Fruit fly (Drosophila melanogaster) whole organism, embryonic: ENCODE results near the gene CG6126.

Source experiments
- BEAF-32 ChIP-seq: fragments of 200-800 bp; sonication (Bioruptor generic); optimal IDR thresholded peaks from 3 replicates; lab custom pipeline; 2017; ENCODE audit warnings: missing biosample characterization, missing genetic modification characterization, mild to moderate bottlenecking, moderate library complexity, missing genetic modification reagents
- CG10321 ChIP-seq: fragments of 200-800 bp; sonication (Bioruptor generic); IDR thresholded peaks from 2 replicates; pipeline ENCODE4 v1.3.6; 2022; ENCODE audit warnings: missing biosample characterization, missing genetic modification characterization
- CG12744 ChIP-seq: fragments of 200-800 bp; sonication (Bioruptor generic); optimal IDR thresholded peaks from 2 replicates; lab custom pipeline; 2016; ENCODE audit warnings: missing biosample characterization, missing genetic modification characterization
- CG12942 ChIP-seq: fragments of 200-800 bp; sonication (Bioruptor generic); optimal IDR thresholded peaks from 3 replicates; lab custom pipeline; 2016; ENCODE audit warnings: missing biosample characterization, missing genetic modification characterization
- CG15269 ChIP-seq: fragments of 200-800 bp; sonication (Bioruptor generic); optimal IDR thresholded peaks from 2 replicates; lab custom pipeline; 2018; ENCODE audit warnings: missing biosample characterization, mild to moderate bottlenecking, missing genetic modification characterization, moderate library complexity
- CG1529 ChIP-seq: fragments of 200-800 bp; sonication (Bioruptor generic); optimal IDR thresholded peaks from 3 replicates; lab custom pipeline; 2018; ENCODE audit warnings: missing biosample characterization, missing genetic modification characterization
- CG1603 ChIP-seq: fragments of 200-800 bp; sonication (Bioruptor generic); optimal IDR thresholded peaks from 2 replicates; lab custom pipeline; 2019; ENCODE audit warnings: missing biosample characterization, mild to moderate bottlenecking, missing genetic modification characterization, moderate library complexity
- CG17328 ChIP-seq: fragments of 200-800 bp; sonication (Bioruptor generic); IDR thresholded peaks from 2 replicates; pipeline ENCODE4 v1.3.6; 2022; ENCODE audit warnings: missing biosample characterization, missing genetic modification characterization
- CG17385 ChIP-seq: fragments of 200-800 bp; sonication (Bioruptor generic); optimal IDR thresholded peaks from 3 replicates; lab custom pipeline; 2018; ENCODE audit warnings: missing biosample characterization, mild to moderate bottlenecking, missing genetic modification characterization
- CG17568 ChIP-seq: fragments of 200-800 bp; sonication (Bioruptor generic); optimal IDR thresholded peaks from 2 replicates; lab custom pipeline; 2018; ENCODE audit warnings: missing biosample characterization, mild to moderate bottlenecking, missing genetic modification characterization, moderate library complexity
- CG3065 ChIP-seq: fragments of 200-800 bp; sonication (Bioruptor generic); optimal IDR thresholded peaks from 2 replicates; lab custom pipeline; 2016; ENCODE audit warnings: missing biosample characterization, missing genetic modification characterization
- CG31388 ChIP-seq: fragments of 200-800 bp; sonication (Bioruptor generic); optimal IDR thresholded peaks from 2 replicates; lab custom pipeline; 2016; ENCODE audit warnings: missing biosample characterization, missing genetic modification characterization
- CG42726 ChIP-seq: fragments of 200-800 bp; sonication (Bioruptor generic); IDR thresholded peaks from 2 replicates; pipeline ENCODE4 v1.3.6; 2022; ENCODE audit warnings: missing biosample characterization, missing genetic modification characterization; ENCODE audit not compliant: partially characterized antibody
- CG6683 ChIP-seq: fragments of 200-800 bp; sonication (Bioruptor generic); optimal IDR thresholded peaks from 2 replicates; lab custom pipeline; 2017; ENCODE audit warnings: missing biosample characterization, mild to moderate bottlenecking, missing genetic modification characterization, missing genetic modification reagents
- CG8359 ChIP-seq: fragments of 200-800 bp; sonication (Bioruptor generic); optimal IDR thresholded peaks from 2 replicates; lab custom pipeline; 2017; ENCODE audit warnings: missing biosample characterization, mild to moderate bottlenecking, missing genetic modification characterization, borderline replicate concordance
- CG9609 ChIP-seq: fragments of 200-800 bp; sonication (Bioruptor generic); optimal IDR thresholded peaks from 3 replicates; lab custom pipeline; 2016; ENCODE audit warnings: missing biosample characterization, missing genetic modification characterization
- Chrac-16 ChIP-seq: fragments of 200-800 bp; sonication (Bioruptor generic); optimal IDR thresholded peaks from 3 replicates; lab custom pipeline; 2016; ENCODE audit warnings: missing biosample characterization, missing genetic modification characterization
- Dfd ChIP-seq, 2 experiments: fragments of >200 bp; optimal IDR thresholded peaks; 2 replicates each; lab custom pipeline; 2017; ENCODE audit warnings: missing biosample characterization in 2 of 2, missing genetic modification characterization in 2 of 2
- E2f1 ChIP-seq: fragments of 200-800 bp; sonication (Bioruptor generic); IDR thresholded peaks from 2 replicates; pipeline ENCODE4 v1.3.6; 2022; ENCODE audit warnings: missing biosample characterization, missing genetic modification characterization
- ERR ChIP-seq: fragments of 200-800 bp; sonication (Bioruptor generic); optimal IDR thresholded peaks from 2 replicates; lab custom pipeline; 2016; ENCODE audit warnings: missing biosample characterization, missing genetic modification characterization
- MBD-R2 ChIP-seq: fragments of 200-800 bp; sonication (Bioruptor generic); IDR thresholded peaks from 2 replicates; pipeline ENCODE4 v1.3.6; 2022; ENCODE audit warnings: missing biosample characterization, missing genetic modification characterization
- Mad ChIP-seq: fragments of 200-800 bp; sonication (Bioruptor generic); optimal IDR thresholded peaks from 2 replicates; lab custom pipeline; 2016; ENCODE audit warnings: missing biosample characterization, missing genetic modification characterization
- NK7.1 ChIP-seq: fragments of 200-800 bp; sonication (Bioruptor generic); optimal IDR thresholded peaks from 3 replicates; lab custom pipeline; 2016; ENCODE audit warnings: missing biosample characterization, missing genetic modification characterization
- Oli ChIP-seq: fragments of 200-800 bp; sonication (Bioruptor generic); optimal IDR thresholded peaks from 2 replicates; lab custom pipeline; 2018; ENCODE audit warnings: missing biosample characterization, mild to moderate bottlenecking, missing genetic modification characterization, moderate library complexity
- Opbp ChIP-seq: fragments of 200-800 bp; sonication (Bioruptor generic); IDR thresholded peaks from 3 replicates; pipeline ENCODE4 v1.3.6; 2022; ENCODE audit warnings: missing biosample characterization, missing genetic modification characterization; ENCODE audit not compliant: partially characterized antibody
- PHDP ChIP-seq: fragments of 200-800 bp; sonication (Bioruptor generic); optimal IDR thresholded peaks from 3 replicates; lab custom pipeline; 2018; ENCODE audit warnings: missing biosample characterization, mild to moderate bottlenecking, missing genetic modification characterization, moderate library complexity
- Pdp1 ChIP-seq, 2 experiments: fragments of 200-800 bp; sonication (Bioruptor generic); optimal IDR thresholded peaks; 3 replicates each; lab custom pipeline; 2016; ENCODE audit warnings: missing biosample characterization in 2 of 2, missing genetic modification characterization in 2 of 2, mild to moderate bottlenecking in 1 of 2, moderate library complexity in 1 of 2
- ab ChIP-seq: fragments of 200-800 bp; sonication (Bioruptor generic); optimal IDR thresholded peaks from 2 replicates; lab custom pipeline; 2016; ENCODE audit warnings: missing biosample characterization, missing genetic modification characterization
- ac ChIP-seq: fragments of 200-800 bp; sonication (Bioruptor generic); optimal IDR thresholded peaks from 3 replicates; lab custom pipeline; 2017; ENCODE audit warnings: missing biosample characterization, mild to moderate bottlenecking, missing genetic modification characterization
- aop ChIP-seq: fragments of 200-800 bp; sonication (Bioruptor generic); IDR thresholded peaks from 2 replicates; pipeline ENCODE4 v1.3.6; 2022; ENCODE audit warnings: missing biosample characterization, missing genetic modification characterization
- bcd ChIP-seq: fragments of 200-800 bp; sonication (Bioruptor generic); optimal IDR thresholded peaks from 2 replicates; lab custom pipeline; 2017; ENCODE audit warnings: missing biosample characterization, mild to moderate bottlenecking, missing genetic modification characterization
- btn ChIP-seq: fragments of 200-800 bp; sonication (Bioruptor generic); optimal IDR thresholded peaks from 2 replicates; lab custom pipeline; 2016; ENCODE audit warnings: missing biosample characterization, missing genetic modification characterization
- cas ChIP-seq: fragments of 200-800 bp; sonication (Bioruptor generic); IDR thresholded peaks from 2 replicates; pipeline ENCODE4 v1.3.6; 2022; ENCODE audit warnings: missing biosample characterization, missing genetic modification characterization
- dmrt99B ChIP-seq: fragments of 200-800 bp; sonication (Bioruptor generic); optimal IDR thresholded peaks from 2 replicates; lab custom pipeline; 2018; ENCODE audit warnings: missing biosample characterization, mild to moderate bottlenecking, missing genetic modification characterization, moderate library complexity
- dysf ChIP-seq: fragments of 200-800 bp; sonication (Bioruptor generic); IDR thresholded peaks from 3 replicates; pipeline ENCODE4 v1.3.6; 2022; ENCODE audit warnings: missing biosample characterization, missing genetic modification characterization
- ind ChIP-seq: fragments of 200-800 bp; sonication (Bioruptor generic); optimal IDR thresholded peaks from 3 replicates; lab custom pipeline; 2016; ENCODE audit warnings: missing biosample characterization, missing genetic modification characterization
- kni ChIP-seq: fragments of 200-800 bp; sonication (Bioruptor generic); optimal IDR thresholded peaks from 3 replicates; lab custom pipeline; 2017; ENCODE audit warnings: mild to moderate bottlenecking, missing biosample characterization, missing genetic modification reagents, missing genetic modification characterization
- lilli ChIP-seq: fragments of 200-800 bp; sonication (Bioruptor generic); optimal IDR thresholded peaks from 3 replicates; lab custom pipeline; 2016; ENCODE audit warnings: missing biosample characterization, missing genetic modification characterization
- pfk ChIP-seq: fragments of 200-800 bp; sonication (Bioruptor generic); optimal IDR thresholded peaks from 2 replicates; lab custom pipeline; 2018; ENCODE audit warnings: missing biosample characterization, mild to moderate bottlenecking, missing genetic modification characterization, moderate library complexity
- pho ChIP-seq: fragments of 200-800 bp; sonication (Bioruptor generic); optimal IDR thresholded peaks from 2 replicates; lab custom pipeline; 2016; ENCODE audit warnings: missing biosample characterization, missing genetic modification characterization
- prd ChIP-seq, 3 experiments: fragments of >200 bp in 2 of 3; fragments of 200-800 bp in 1 of 3; sonication (Bioruptor generic) in 1 of 3; optimal IDR thresholded peaks in 2 of 3; IDR thresholded peaks in 1 of 3; 2 replicates in 2 of 3; 3 replicates in 1 of 3; pipeline versions ENCODE4 v1.3.6 to Lab custom; 2017 to 2022; ENCODE audit warnings: missing biosample characterization in 1 of 3, missing genetic modification characterization in 1 of 3
- schlank ChIP-seq: fragments of 200-800 bp; sonication (Bioruptor generic); optimal IDR thresholded peaks from 2 replicates; lab custom pipeline; 2018; ENCODE audit warnings: missing biosample characterization, mild to moderate bottlenecking, missing genetic modification characterization
- sim ChIP-seq: fragments of 200-800 bp; sonication (Bioruptor generic); IDR thresholded peaks from 2 replicates; pipeline ENCODE4 v1.3.6; 2022; ENCODE audit warnings: missing biosample characterization, missing genetic modification characterization
- sob ChIP-seq: fragments of 200-800 bp; sonication (Bioruptor generic); IDR thresholded peaks from 2 replicates; pipeline ENCODE4 v1.3.6; 2022; ENCODE audit warnings: missing biosample characterization, missing genetic modification characterization
- tap ChIP-seq: fragments of 200-800 bp; optimal IDR thresholded peaks from 3 replicates; lab custom pipeline; 2019; ENCODE audit warnings: missing biosample characterization, mild to moderate bottlenecking, missing genetic modification characterization, moderate library complexity
- tio ChIP-seq: fragments of 200-800 bp; sonication (Bioruptor generic); optimal IDR thresholded peaks from 2 replicates; lab custom pipeline; 2017; ENCODE audit warnings: missing biosample characterization, missing genetic modification characterization, inconsistent platforms
- tll ChIP-seq, 2 experiments: fragments of 200-800 bp in 1 of 2; fragments of >200 bp in 1 of 2; sonication (Bioruptor generic) in 1 of 2; optimal IDR thresholded peaks; 2 replicates each; lab custom pipeline; 2017 to 2019; ENCODE audit warnings: missing biosample characterization in 2 of 2, missing genetic modification characterization in 2 of 2, mild to moderate bottlenecking in 1 of 2, moderate library complexity in 1 of 2
- unpg ChIP-seq: fragments of 200-800 bp; sonication (Bioruptor generic); optimal IDR thresholded peaks from 3 replicates; lab custom pipeline; 2018; ENCODE audit warnings: missing biosample characterization, mild to moderate bottlenecking, missing genetic modification characterization, moderate library complexity

Gene CG6126

dm6 chr3R:16224415-16225165 lies 21.7 kb upstream of the CG6126 start (continued):
- peak; percentile 96 for TF ChIP-seq ind (GFP tag; lab: Kevin White, UChicago)
- peak; percentile 97 for TF ChIP-seq CG12744 (GFP tag; lab: Kevin White, UChicago)
- no peak for TF ChIP-seq CG42726 (GFP tag; lab: Robert Waterston, UW)
- TF ChIP-seq Dfd (GFP tag; optimal IDR thresholded peaks at IDR 0.05; lab: Kevin White, UChicago), result no peak
- peak; percentile 65 for TF ChIP-seq ab
- TF ChIP-seq CG9609 (GFP tag; lab: Kevin White, UChicago), result peak; percentile 97
- TF ChIP-seq pho (GFP tag; lab: Kevin White, UChicago), result peak; percentile 96
- peak; percentile 81 for TF ChIP-seq CG3065 (GFP tag; lab: Kevin White, UChicago)
- peak; percentile 98 for TF ChIP-seq CG1529 (GFP tag; lab: Kevin White, UChicago)
- peak; percentile 99 for TF ChIP-seq dmrt99B (tag; lab: Kevin White, UChicago)
- peak; percentile 97 for TF ChIP-seq CG17568 (GFP tag; lab: Kevin White, UChicago)
- no peak for TF ChIP-seq cas (GFP tag; lab: Robert Waterston, UW)
- TF ChIP-seq ac (GFP tag; lab: Kevin White, UChicago), result peak; percentile 77
- TF ChIP-seq PHDP (tag; lab: Kevin White, UChicago), result peak; percentile 98
- peak; percentile 14 for TF ChIP-seq BEAF-32 (GFP tag; lab: Kevin White, UChicago)
- peak; percentile 99 for TF ChIP-seq unpg (GFP tag; lab: Kevin White, UChicago)
- TF ChIP-seq Chrac-16 (GFP tag; lab: Kevin White, UChicago), result peak; percentile 96
- no peak for TF ChIP-seq Opbp (GFP tag; lab: Robert Waterston, UW)
- peak in 1 of 2 experiments; percentile 62 for TF ChIP-seq tll (GFP tag; optimal IDR thresholded peaks at IDR 0.05; lab: Kevin White, UChicago)
- peak; percentile 98 for TF ChIP-seq bcd (GFP tag; lab: Kevin White, UChicago)
- no peak for TF ChIP-seq MBD-R2 (GFP tag; lab: Robert Waterston, UW)
- peak; percentile 98 for TF ChIP-seq Oli (tag; lab: Kevin White, UChicago)
- TF ChIP-seq CG31388 (GFP tag; lab: Kevin White, UChicago), result peak; percentile 94
- peak; percentile 95 for TF ChIP-seq ERR (GFP tag; lab: Kevin White, UChicago)
- TF ChIP-seq CG12942 (GFP tag; lab: Kevin White, UChicago), result peak; percentile 92
- no peak for TF ChIP-seq prd (optimal IDR thresholded peaks at IDR 0.05; lab: Kevin White, UChicago)
- TF ChIP-seq prd (GFP tag; IDR thresholded peaks at IDR 0.05; lab: Robert Waterston, UW), result no peak
- peak; percentile 98 for TF ChIP-seq lilli
- no peak for TF ChIP-seq pfk (GFP tag; lab: Kevin White, UChicago)
- TF ChIP-seq CG1603 (tag; lab: Kevin White, UChicago), result peak; percentile 90
- TF ChIP-seq Pdp1 (GFP tag; optimal IDR thresholded peaks at IDR 0.05; lab: Kevin White, UChicago), result peak; percentile 93 to 97
- no peak for TF ChIP-seq E2f1 (GFP tag; lab: Robert Waterston, UW)
- TF ChIP-seq sim, result no peak
- TF ChIP-seq Mad, result peak; percentile 93
- no peak for TF ChIP-seq aop
- TF ChIP-seq CG15269 (tag; lab: Kevin White, UChicago), result peak; percentile 98
- TF ChIP-seq CG6683 (GFP tag; lab: Kevin White, UChicago), result peak; percentile 98
- peak; percentile 96 for TF ChIP-seq btn
- TF ChIP-seq dysf (GFP tag; lab: Robert Waterston, UW), result no peak
- TF ChIP-seq tio (GFP tag; lab: Kevin White, UChicago), result peak; percentile 94
- TF ChIP-seq tap (tag; lab: Kevin White, UChicago), result peak; percentile 98
- no peak for TF ChIP-seq CG17328 (GFP tag; lab: Robert Waterston, UW)
- peak; percentile 81 for TF ChIP-seq kni
- no peak for TF ChIP-seq sob (GFP tag; lab: Robert Waterston, UW)
- peak; percentile 97 for TF ChIP-seq CG17385 (GFP tag; lab: Kevin White, UChicago)
- peak; percentile 97 for TF ChIP-seq NK7.1 (GFP tag; lab: Kevin White, UChicago)
- TF ChIP-seq schlank (tag; lab: Kevin White, UChicago), result peak; percentile 93
- TF ChIP-seq CG8359 (GFP tag; lab: Kevin White, UChicago), result peak; percentile 91
- TF ChIP-seq CG10321 (GFP tag; lab: Robert Waterston, UW), result no peak
